Worm (Caenorhabditis elegans): ENCODE data around the gene C24G6.8.

Gene C24G6.8

ce11 chrV:5576008-5576407 lies 40.3 kb upstream of the C24G6.8 start:
- no peak for TF ChIP-seq ets-4 (tag; optimal IDR thresholded peaks at IDR 0.05)
- TF ChIP-seq C38D4.7 (GFP tag; optimal IDR thresholded peaks at IDR 0.05), result no peak
- TF ChIP-seq pax-1 (tag; optimal IDR thresholded peaks at IDR 0.05), result no peak
- peak; percentile 77 for TF ChIP-seq dve-1 (tag; optimal IDR thresholded peaks at IDR 0.05)
- TF ChIP-seq gmeb-2 (tag; optimal IDR thresholded peaks at IDR 0.05), result peak; percentile 20

- TF ChIP-seq pha-4 (tag; optimal IDR thresholded peaks at IDR 0.05) (no peak), unc-42 (tag; optimal IDR thresholded peaks at IDR 0.05) (peak; percentile 37)
Measured at ce11 chrV:5571691-5572090, 36.0 kb upstream of the C24G6.8 start.

DNA sequence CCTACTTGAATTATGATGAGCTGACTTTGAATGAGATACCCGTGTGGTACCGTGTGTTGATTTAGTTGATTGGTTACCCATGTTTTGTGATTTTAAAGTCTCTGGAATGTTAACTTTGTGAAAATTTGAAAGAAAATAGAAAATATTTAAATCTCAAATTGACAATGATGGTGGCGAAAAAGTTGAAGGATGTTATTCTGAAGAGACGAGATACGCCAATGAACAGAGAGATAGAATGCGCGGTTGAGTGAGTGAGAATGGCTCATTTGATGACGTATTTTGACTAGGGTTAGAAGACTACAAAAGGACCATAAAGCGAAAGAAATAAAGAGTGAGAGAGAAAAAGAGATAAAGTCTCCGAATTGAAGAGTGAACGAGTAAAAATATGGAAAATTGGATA lies 34.8 kb upstream of the C24G6.8 start, which contains the start of gene glb-6:
Gene glb-6 (minus strand): TSS at position 101 of the 400 bp plus-strand sequence.
- no peak for TF ChIP-seq ceh-48 (tag; optimal IDR thresholded peaks at IDR 0.05)
- no peak for TF ChIP-seq ceh-9 (tag; optimal IDR thresholded peaks at IDR 0.05)
- no peak for TF ChIP-seq Y22D7AL.16 (tag; optimal IDR thresholded peaks at IDR 0.05)
- TF ChIP-seq F13H6.1 (tag; optimal IDR thresholded peaks at IDR 0.05), result no peak
- no peak for TF ChIP-seq rnt-1 (tag; optimal IDR thresholded peaks at IDR 0.05)
- no peak for TF ChIP-seq pros-1 (tag; optimal IDR thresholded peaks at IDR 0.05)
- no peak for TF ChIP-seq hlh-13 (GFP tag; optimal IDR thresholded peaks at IDR 0.05)
- no peak for TF ChIP-seq pag-3 (tag; optimal IDR thresholded peaks at IDR 0.05; ENCODE audit: borderline replicate concordance)
- no peak for TF ChIP-seq sox-2 (GFP tag; IDR thresholded peaks at IDR 0.05)
- no peak for TF ChIP-seq ceh-19 (GFP tag; optimal IDR thresholded peaks at IDR 0.05)
- TF ChIP-seq hlh-30 (tag; optimal IDR thresholded peaks at IDR 0.05; ENCODE audit: insufficient read depth), result no peak
- TF ChIP-seq pqm-1 (tag; optimal IDR thresholded peaks at IDR 0.05), result no peak
- no peak for TF ChIP-seq K02D7.2 (tag; optimal IDR thresholded peaks at IDR 0.05)
- TF ChIP-seq hlh-15 (tag; optimal IDR thresholded peaks at IDR 0.05), result no peak
- no peak for TF ChIP-seq T23F11.4 (GFP tag; optimal IDR thresholded peaks at IDR 0.05)
- no peak for TF ChIP-seq ama-1 (optimal IDR thresholded peaks at IDR 0.05)

- TF ChIP-seq pqm-1 (tag; optimal IDR thresholded peaks at IDR 0.05) (no peak), pha-4 (tag; optimal IDR thresholded peaks at IDR 0.05) (no peak), ceh-19 (GFP tag; optimal IDR thresholded peaks at IDR 0.05) (no peak), sox-2 (GFP tag; IDR thresholded peaks at IDR 0.05) (no peak), eyg-1 (tag; optimal IDR thresholded peaks at IDR 0.05) (no peak), pha-2 (tag; optimal IDR thresholded peaks at IDR 0.05) (no peak), pat-9 (tag; optimal IDR thresholded peaks at IDR 0.05) (no peak), unc-86 (tag; optimal IDR thresholded peaks at IDR 0.05) (no peak), fkh-6 (tag; optimal IDR thresholded peaks at IDR 0.05) (no peak), mec-3 (tag; optimal IDR thresholded peaks at IDR 0.05; ENCODE audit: borderline replicate concordance) (no peak), zip-5 (tag; optimal IDR thresholded peaks at IDR 0.05) (no peak), ceh-24 (tag; optimal IDR thresholded peaks at IDR 0.05) (no peak), hlh-6 (tag; optimal IDR thresholded peaks at IDR 0.05) (no peak), unc-55 (GFP tag; optimal IDR thresholded peaks at IDR 0.05) (no peak), gmeb-2 (tag; optimal IDR thresholded peaks at IDR 0.05) (no peak)
Measured at ce11 chrV:5567119-5567518, 31.4 kb upstream of the C24G6.8 start, which contains the start of gene C18C4.7. C18C4.7 (minus strand) TSS chrV:5567219.

ce11 chrV:5559882-5560281 lies 24.2 kb upstream of the C24G6.8 start:
- TF ChIP-seq ceh-22 (tag; optimal IDR thresholded peaks at IDR 0.05), result no peak
- TF ChIP-seq ets-4 (tag; optimal IDR thresholded peaks at IDR 0.05), result no peak
- peak; percentile 91 for TF ChIP-seq elt-2 (tag; optimal IDR thresholded peaks at IDR 0.05)
- TF ChIP-seq lim-6 (tag; optimal IDR thresholded peaks at IDR 0.05), result no peak

Measured in whole organism, late embryonic.